Worm (Caenorhabditis elegans): ENCODE results near the gene F47B10.4.

- no peak for TF ChIP-seq tbx-37 (GFP tag; conservative IDR thresholded peaks at IDR 0.05)
- TF ChIP-seq ceh-36 (tag; optimal IDR thresholded peaks at IDR 0.05): no peak
- no peak for TF ChIP-seq tbx-11 (GFP tag; IDR thresholded peaks at IDR 0.05)
These were observed 39.3 kb upstream of the F47B10.4 start for ce11 chrX:10851735-10852134.
